Worm (Caenorhabditis elegans) whole organism, L3 larva: Measurements from ENCODE around the gene W03F9.11.

Experiments used
- ceh-28 ChIP-seq: fragments of 150-350 bp; optimal IDR thresholded peaks from 2 replicates; lab custom pipeline; 2014; ENCODE audit warnings: missing biosample characterization, missing genetic modification reagents, missing genetic modification characterization
- egl-27 ChIP-seq: sonication (generic microtip); optimal IDR thresholded peaks from 4 replicates; lab custom pipeline; 2017; ENCODE audit warnings: missing biosample characterization, missing genetic modification reagents, missing genetic modification characterization
- elt-3 ChIP-seq, 3 experiments: fragments of 150-350 bp in 1 of 3; sonication (generic microtip) in 2 of 3; optimal IDR thresholded peaks; 2 replicates in 2 of 3; 4 replicates in 1 of 3; lab custom pipeline; 2014 to 2017; ENCODE audit warnings: missing biosample characterization in 3 of 3, missing genetic modification characterization in 3 of 3
- hmg-11 ChIP-seq: sonication (generic microtip); optimal IDR thresholded peaks from 2 replicates; lab custom pipeline; 2016; ENCODE audit warnings: missing genetic modification characterization, missing compliant biosample characterization
- jun-1 ChIP-seq: fragments of 150-350 bp; optimal IDR thresholded peaks from 2 replicates; lab custom pipeline; 2014; ENCODE audit warnings: missing biosample characterization, missing genetic modification reagents, missing genetic modification characterization
- lin-15B ChIP-seq: fragments of 150-350 bp; optimal IDR thresholded peaks from 2 replicates; lab custom pipeline; 2014; ENCODE audit warnings: missing biosample characterization, missing genetic modification characterization
- nfya-1 ChIP-seq: sonication (generic microtip); optimal IDR thresholded peaks from 2 replicates; lab custom pipeline; 2017; ENCODE audit warnings: missing genetic modification characterization, mild to moderate bottlenecking, missing compliant biosample characterization, antibody characterized with exemption, moderate library complexity; ENCODE audit not compliant: insufficient read depth
- nhr-43 ChIP-seq: sonication (generic microtip); optimal IDR thresholded peaks from 2 replicates; lab custom pipeline; 2016; ENCODE audit warnings: mild to moderate bottlenecking, missing genetic modification characterization, missing compliant biosample characterization; ENCODE audit not compliant: poor library complexity, severe bottlenecking
- nhr-76 ChIP-seq: fragments of 150-350 bp; sonication (generic microtip); optimal IDR thresholded peaks from 5 replicates; lab custom pipeline; 2014; ENCODE audit warnings: missing biosample characterization, missing genetic modification characterization
- sea-2 ChIP-seq: fragments of 150-350 bp; sonication (generic microtip); optimal IDR thresholded peaks from 4 replicates; lab custom pipeline; 2014; ENCODE audit warnings: missing biosample characterization, missing genetic modification reagents, missing genetic modification characterization
- skn-1 ChIP-seq: fragments of 150-350 bp; optimal IDR thresholded peaks from 2 replicates; lab custom pipeline; 2014; ENCODE audit warnings: missing biosample characterization, missing genetic modification characterization
- ztf-11 ChIP-seq: fragments of 150-350 bp; optimal IDR thresholded peaks from 2 replicates; lab custom pipeline; 2014; ENCODE audit warnings: missing biosample characterization, missing genetic modification characterization
- ztf-4 ChIP-seq: fragments of 150-350 bp; optimal IDR thresholded peaks from 2 replicates; lab custom pipeline; 2014; ENCODE audit warnings: missing biosample characterization, missing genetic modification characterization

DNA sequence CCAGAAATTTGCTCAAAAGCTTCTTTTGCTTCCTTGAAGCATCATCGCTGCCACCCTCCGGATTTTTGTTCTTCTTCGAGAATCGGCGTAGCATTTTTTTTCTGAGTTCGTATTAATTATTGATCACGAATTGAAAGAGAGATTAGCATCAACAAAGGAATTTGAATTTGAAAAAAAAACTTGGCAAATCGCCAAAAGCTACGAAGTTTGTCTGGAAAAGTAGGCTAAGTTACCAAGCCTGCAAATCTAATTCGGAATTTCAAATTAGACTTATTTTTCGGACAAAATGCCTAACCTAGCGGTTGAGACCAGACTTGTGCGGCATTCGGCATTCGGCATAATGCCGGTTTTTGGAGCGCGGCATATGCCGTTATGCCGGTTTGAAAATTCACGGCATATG is 31.0 kb upstream of the W03F9.11 start, which contains the start of gene cfap-36:
- no peak for TF ChIP-seq skn-1 (tag; lab: Kevin White, UChicago)
- no peak for TF ChIP-seq sea-2 (GFP tag; lab: Kevin White, UChicago)
- TF ChIP-seq elt-3 (tag; optimal IDR thresholded peaks at IDR 0.05; lab: Kevin White, UChicago) = no peak
- TF ChIP-seq ceh-28 (tag; lab: Kevin White, UChicago) = no peak
- TF ChIP-seq ztf-11 (tag; lab: Kevin White, UChicago) = no peak
- no peak for TF ChIP-seq ztf-4 (tag; lab: Kevin White, UChicago)
- TF ChIP-seq hmg-11 (tag; lab: Kevin White, UChicago) = no peak
- TF ChIP-seq nfya-1 = no peak
- TF ChIP-seq nhr-76 (tag; lab: Kevin White, UChicago) = no peak
- TF ChIP-seq nhr-43 = no peak
- TF ChIP-seq jun-1 (tag; lab: Kevin White, UChicago) = no peak
- no peak for TF ChIP-seq egl-27 (tag; lab: Kevin White, UChicago)
- TF ChIP-seq lin-15B = no peak
